Worm (Caenorhabditis elegans): Measurements from ENCODE around the gene srj-20.
"Not testable (repeated sequence)": the region's sequence is repeated elsewhere in the genome, so short reads cannot be mapped to it uniquely, and the experiment has no call there.

The srj-20 gene

DNA sequence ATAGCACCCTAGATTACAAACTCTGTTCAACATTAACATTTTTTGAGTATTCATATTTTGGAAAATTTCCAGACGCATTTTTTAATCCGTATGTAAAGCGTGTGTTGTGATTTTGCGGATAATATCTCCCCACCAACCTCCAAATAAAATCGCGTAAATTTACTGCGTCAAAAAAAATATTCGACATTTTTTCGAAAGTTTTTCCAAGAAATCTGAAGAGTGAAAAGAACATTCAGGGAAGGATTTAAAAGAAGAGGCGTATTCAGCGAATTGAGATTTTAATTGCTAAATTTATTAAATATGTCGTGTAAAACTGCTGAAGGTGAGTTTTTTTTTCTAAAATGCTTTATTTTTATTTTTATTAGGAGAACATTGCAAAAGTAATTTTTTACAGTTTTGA, 873 bp upstream of the srj-20 start, which contains the start of gene nhr-290:
nhr-290 (plus strand) TSS at position 301 of the 400 bp plus-strand sequence.
- TF ChIP-seq spr-3 (GFP tag; optimal IDR thresholded peaks at IDR 0.05), result no peak
- no peak for TF ChIP-seq F37D6.2 (tag; optimal IDR thresholded peaks at IDR 0.05)
- no peak for TF ChIP-seq F49E8.2 (tag; optimal IDR thresholded peaks at IDR 0.05; ENCODE audit: borderline replicate concordance)
- no peak for TF ChIP-seq ceh-20 (GFP tag; IDR thresholded peaks at IDR 0.05)
- TF ChIP-seq dmd-6 (GFP tag; IDR thresholded peaks at IDR 0.05), result no peak
- TF ChIP-seq R02D3.7 (tag; optimal IDR thresholded peaks at IDR 0.05), result no peak
- no peak for TF ChIP-seq ZK337.2 (GFP tag; IDR thresholded peaks at IDR 0.05)
- TF ChIP-seq pqm-1 (tag; optimal IDR thresholded peaks at IDR 0.05), result no peak
- no peak for TF ChIP-seq hlh-11 (tag; optimal IDR thresholded peaks at IDR 0.05)

DNA sequence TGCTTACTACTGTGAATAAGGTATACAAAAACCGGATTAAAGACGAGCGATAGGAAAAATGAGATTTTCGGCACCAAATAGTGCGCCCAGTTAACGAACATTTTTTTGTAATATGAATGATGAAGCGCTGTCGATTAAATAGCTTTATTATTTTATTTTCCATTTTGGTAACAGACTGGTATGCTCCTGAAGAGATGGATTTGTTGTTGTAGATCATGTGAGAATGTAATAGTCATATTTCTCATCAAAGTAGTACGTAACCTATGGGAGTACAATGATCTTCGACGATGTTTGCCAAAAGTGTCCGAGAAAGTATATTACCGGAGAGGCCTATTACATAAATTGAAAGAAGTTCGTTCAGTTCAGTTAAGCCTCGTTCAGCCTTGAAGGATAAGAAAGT, 2.4 kb downstream of the srj-20 start, which contains the start of gene srj-19:
srj-19 (minus strand) TSS at position 101 of the 400 bp plus-strand sequence.
- TF ChIP-seq ceh-32 (tag; optimal IDR thresholded peaks at IDR 0.05; ENCODE audit: poor library complexity), result no peak
- no peak for TF ChIP-seq ama-1 (optimal IDR thresholded peaks at IDR 0.05)
- no peak for TF ChIP-seq snpc-1.2 (GFP tag; IDR thresholded peaks at IDR 0.05)
- no peak for TF ChIP-seq Y5F2A.4 (GFP tag; optimal IDR thresholded peaks at IDR 0.05)
- no peak for TF ChIP-seq mxl-2 (GFP tag; conservative IDR thresholded peaks at IDR 0.05)
- TF ChIP-seq hmg-1.1 (GFP tag; IDR thresholded peaks at IDR 0.05), result no peak
- no peak for TF ChIP-seq ceh-82 (tag; optimal IDR thresholded peaks at IDR 0.05)
- no peak for TF ChIP-seq zfp-3 (GFP tag; conservative IDR thresholded peaks at IDR 0.05)
- TF ChIP-seq tra-1 (GFP tag; IDR thresholded peaks at IDR 0.05), result no peak
- no peak for TF ChIP-seq hlh-30 (tag; optimal IDR thresholded peaks at IDR 0.05; ENCODE audit: insufficient read depth)
- TF ChIP-seq aly-2 (tag; optimal IDR thresholded peaks at IDR 0.05), result no peak
- TF ChIP-seq zip-11 (GFP tag; IDR thresholded peaks at IDR 0.05), result no peak
- TF ChIP-seq attf-4 (tag; optimal IDR thresholded peaks at IDR 0.05), result no peak
- no peak for TF ChIP-seq pqm-1 (tag; optimal IDR thresholded peaks at IDR 0.05)
- no peak for TF ChIP-seq F44E2.7 (GFP tag; IDR thresholded peaks at IDR 0.05)
- no peak for TF ChIP-seq nhr-11 (tag; optimal IDR thresholded peaks at IDR 0.05)
- no peak for TF ChIP-seq lim-7 (GFP tag; IDR thresholded peaks at IDR 0.05)
- no peak for TF ChIP-seq skn-1 (tag; optimal IDR thresholded peaks at IDR 0.05)
- TF ChIP-seq mes-2 (tag; optimal IDR thresholded peaks at IDR 0.05; ENCODE audit: poor library complexity, severe bottlenecking), result no peak

DNA sequence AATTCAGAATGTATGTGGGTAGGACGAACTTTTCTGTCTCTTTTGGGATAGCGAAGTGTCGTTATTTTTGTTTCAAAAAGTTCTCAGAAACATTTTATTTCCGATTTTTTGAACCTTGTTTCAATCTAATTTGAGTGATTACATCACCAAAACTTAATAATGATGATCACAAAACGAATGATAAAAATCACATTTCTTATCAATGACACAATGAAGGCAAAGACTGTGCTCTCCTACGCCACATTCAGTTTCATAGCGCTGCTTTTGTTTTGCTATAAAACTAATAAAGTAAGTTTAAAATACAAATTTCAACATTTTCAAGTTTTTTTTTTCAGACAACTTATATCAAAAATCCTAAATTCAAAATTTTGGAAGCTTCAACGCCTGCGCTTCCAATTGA, 7.5 kb downstream of the srj-20 start, which contains the start of gene Y45G12C.1:
Y45G12C.1 (plus strand) TSS at position 159 of the 400 bp plus-strand sequence.
- TF ChIP-seq dmd-6 (GFP tag; IDR thresholded peaks at IDR 0.05), result peak; percentile 57; the same call in 1 of the 2 replicates
- TF ChIP-seq pqm-1 (tag; optimal IDR thresholded peaks at IDR 0.05), result peak; percentile 55
- peak; percentile 37 for TF ChIP-seq nhr-28 (tag; optimal IDR thresholded peaks at IDR 0.05)
- TF ChIP-seq set-16 (GFP tag; IDR thresholded peaks at IDR 0.05), result no peak
- TF ChIP-seq dve-1 (tag; optimal IDR thresholded peaks at IDR 0.05; ENCODE audit: insufficient read depth), result peak; percentile 14

DNA sequence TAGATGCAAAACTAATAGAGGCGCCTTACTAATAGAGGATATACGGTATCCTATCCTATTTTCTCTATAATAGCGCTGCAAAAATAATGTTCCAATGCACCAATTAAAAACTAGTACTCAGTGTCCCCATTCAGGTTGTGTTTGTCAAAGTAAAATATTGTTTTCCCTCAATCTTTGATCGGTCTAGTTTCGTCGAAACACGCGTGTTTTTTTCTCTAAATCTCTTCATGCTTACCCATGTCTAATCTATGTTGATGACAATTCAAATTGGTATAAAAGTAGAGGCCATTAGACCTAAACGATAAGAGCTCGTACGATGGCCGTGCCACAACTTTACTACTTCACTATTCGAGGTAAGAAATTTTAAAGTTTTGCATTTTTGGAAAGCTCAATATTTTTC, 11.6 kb downstream of the srj-20 start, which contains the start of gene gst-10:
gst-10 (plus strand) TSS at position 301 of the 400 bp plus-strand sequence.
- TF ChIP-seq nhr-6 (tag; optimal IDR thresholded peaks at IDR 0.05); dmd-9 (GFP tag; IDR thresholded peaks at IDR 0.05); fos-1 (tag; optimal IDR thresholded peaks at IDR 0.05): not testable (repeated sequence)

DNA sequence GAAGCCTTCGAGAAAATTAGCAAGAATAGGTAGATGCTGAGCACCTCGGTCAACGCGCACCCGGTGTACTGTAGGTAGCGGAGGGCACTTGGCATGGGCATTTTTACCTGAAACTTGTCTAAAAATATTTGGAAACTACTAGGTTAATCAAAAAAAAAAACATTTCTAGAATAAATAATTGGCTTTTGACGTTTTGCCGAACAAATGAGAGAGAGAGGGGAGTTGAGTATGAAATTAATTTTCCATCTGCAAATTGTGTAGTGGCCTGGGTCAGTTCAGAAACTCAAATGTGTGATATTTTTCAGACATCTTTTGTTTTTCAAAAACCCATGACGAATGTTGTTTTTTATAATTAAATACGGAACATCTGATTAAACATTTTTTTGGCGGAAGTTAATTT, 36.7 kb downstream of the srj-20 start, which contains the start of gene Y45G12C.10:
Y45G12C.10 (minus strand) TSS at position 101 of the 400 bp plus-strand sequence.
- not testable (repeated sequence) for TF ChIP-seq hmg-1.1 (GFP tag; IDR thresholded peaks at IDR 0.05); pqm-1 (tag; optimal IDR thresholded peaks at IDR 0.05); mxl-3 (GFP tag; optimal IDR thresholded peaks at IDR 0.05)
